Fruit fly (Drosophila melanogaster) whole organism, embryonic: Measurements from ENCODE around the gene mRRF1.

Experiments used
- CG10321 ChIP-seq: fragments of 200-800 bp; sonication (Bioruptor generic); IDR thresholded peaks from 2 replicates; pipeline ENCODE4 v1.3.6; 2022; ENCODE audit warnings: missing biosample characterization, missing genetic modification characterization
- CG10959 ChIP-seq: fragments of 200-800 bp; sonication (Bioruptor generic); IDR thresholded peaks from 2 replicates; pipeline ENCODE4 v1.3.6; 2022; ENCODE audit warnings: missing biosample characterization, missing genetic modification characterization
- CG11247 ChIP-seq: fragments of 200-800 bp; sonication (Bioruptor generic); IDR thresholded peaks from 2 replicates; pipeline ENCODE4 v1.3.6; 2022; ENCODE audit warnings: missing biosample characterization, missing genetic modification characterization
- CG14860 ChIP-seq: fragments of 200-800 bp; sonication (Bioruptor generic); IDR thresholded peaks from 3 replicates; pipeline ENCODE4 v1.3.6; 2022; ENCODE audit warnings: missing biosample characterization, missing genetic modification characterization; ENCODE audit not compliant: partially characterized antibody
- CG1529 ChIP-seq: fragments of 200-800 bp; sonication (Bioruptor generic); optimal IDR thresholded peaks from 3 replicates; lab custom pipeline; 2018; ENCODE audit warnings: missing biosample characterization, missing genetic modification characterization
- CG16813 ChIP-seq: fragments of 200-800 bp; sonication (Bioruptor generic); IDR thresholded peaks from 3 replicates; pipeline ENCODE4 v1.3.6; 2022; ENCODE audit warnings: missing biosample characterization, missing genetic modification characterization; ENCODE audit not compliant: partially characterized antibody
- CG16863 ChIP-seq: fragments of 200-800 bp; sonication (Bioruptor generic); optimal IDR thresholded peaks from 3 replicates; lab custom pipeline; 2016; ENCODE audit warnings: missing biosample characterization, missing genetic modification characterization
- CG18764 ChIP-seq: fragments of 200-800 bp; sonication (Bioruptor generic); optimal IDR thresholded peaks from 3 replicates; lab custom pipeline; 2016; ENCODE audit warnings: missing biosample characterization, missing genetic modification characterization
- CG31224 ChIP-seq: fragments of 200-800 bp; sonication (Bioruptor generic); IDR thresholded peaks from 2 replicates; pipeline ENCODE4 v1.3.6; 2022; ENCODE audit warnings: missing biosample characterization, missing genetic modification characterization
- CG42726 ChIP-seq: fragments of 200-800 bp; sonication (Bioruptor generic); IDR thresholded peaks from 2 replicates; pipeline ENCODE4 v1.3.6; 2022; ENCODE audit warnings: missing biosample characterization, missing genetic modification characterization; ENCODE audit not compliant: partially characterized antibody
- CG4854 ChIP-seq: fragments of 200-800 bp; sonication (Bioruptor generic); optimal IDR thresholded peaks from 2 replicates; lab custom pipeline; 2016; ENCODE audit warnings: missing biosample characterization, missing genetic modification characterization, inconsistent platforms
- CG6175 ChIP-seq: fragments of 200-800 bp; sonication (Bioruptor generic); IDR thresholded peaks from 3 replicates; pipeline ENCODE4 v1.3.6; 2022; ENCODE audit warnings: missing biosample characterization, missing genetic modification characterization
- CG6689 ChIP-seq: fragments of 200-800 bp; sonication (Bioruptor generic); IDR thresholded peaks from 2 replicates; pipeline ENCODE4 v1.3.6; 2022; ENCODE audit warnings: missing biosample characterization, missing genetic modification characterization
- CG7271 ChIP-seq: fragments of 200-800 bp; sonication (Bioruptor generic); optimal IDR thresholded peaks from 2 replicates; lab custom pipeline; 2018; ENCODE audit warnings: missing biosample characterization, mild to moderate bottlenecking, missing genetic modification characterization, moderate library complexity
- CG9817 ChIP-seq: fragments of 200-800 bp; sonication (Bioruptor generic); optimal IDR thresholded peaks from 2 replicates; lab custom pipeline; 2018; ENCODE audit warnings: missing biosample characterization, mild to moderate bottlenecking, missing genetic modification characterization, moderate library complexity
- CHES-1-like ChIP-seq: fragments of 200-800 bp; sonication (Bioruptor generic); optimal IDR thresholded peaks from 2 replicates; lab custom pipeline; 2016; ENCODE audit warnings: missing biosample characterization, missing genetic modification characterization
- CkIIα-i1 ChIP-seq: fragments of 200-800 bp; sonication (Bioruptor generic); IDR thresholded peaks from 2 replicates; pipeline ENCODE4 v1.3.6; 2022; ENCODE audit warnings: missing biosample characterization, missing genetic modification characterization
- Dad ChIP-seq: fragments of 200-800 bp; sonication (Bioruptor generic); optimal IDR thresholded peaks from 3 replicates; lab custom pipeline; 2016; ENCODE audit warnings: missing biosample characterization, missing genetic modification characterization
- Dfd ChIP-seq, 2 experiments: fragments of >200 bp; optimal IDR thresholded peaks; 2 replicates each; lab custom pipeline; 2017; ENCODE audit warnings: missing biosample characterization in 2 of 2, missing genetic modification characterization in 2 of 2
- Dll ChIP-seq: fragments of 200-800 bp; sonication (Bioruptor generic); IDR thresholded peaks from 4 replicates; pipeline ENCODE4 v1.3.6; 2022; ENCODE audit warnings: missing biosample characterization, missing genetic modification characterization; ENCODE audit not compliant: partially characterized antibody
- Dp ChIP-seq: fragments of 200-800 bp; sonication (Bioruptor generic); optimal IDR thresholded peaks from 2 replicates; lab custom pipeline; 2018; ENCODE audit warnings: missing biosample characterization, mild to moderate bottlenecking, missing genetic modification characterization, moderate library complexity
- ERR ChIP-seq: fragments of 200-800 bp; sonication (Bioruptor generic); optimal IDR thresholded peaks from 2 replicates; lab custom pipeline; 2016; ENCODE audit warnings: missing biosample characterization, missing genetic modification characterization
- Hand ChIP-seq: fragments of 200-800 bp; sonication (Bioruptor generic); optimal IDR thresholded peaks from 2 replicates; lab custom pipeline; 2017; ENCODE audit warnings: mild to moderate bottlenecking, missing biosample characterization, missing genetic modification reagents, missing genetic modification characterization
- Hmx ChIP-seq: fragments of 200-800 bp; sonication (Bioruptor generic); optimal IDR thresholded peaks from 2 replicates; lab custom pipeline; 2016; ENCODE audit warnings: missing biosample characterization, missing genetic modification characterization
- Hr51 ChIP-seq, 2 experiments: fragments of 200-800 bp; sonication (Bioruptor generic); optimal IDR thresholded peaks; 2 replicates in 1 of 2; 3 replicates in 1 of 2; lab custom pipeline; 2016 to 2018; ENCODE audit warnings: missing biosample characterization in 2 of 2, missing genetic modification characterization in 2 of 2, mild to moderate bottlenecking in 1 of 2, moderate library complexity in 1 of 2
- Med ChIP-seq: fragments of 200-800 bp; sonication (Bioruptor generic); peaks from one replicate; lab custom pipeline; 2016; ENCODE audit warnings: missing biosample characterization, missing genetic modification characterization, mild to moderate bottlenecking, inconsistent platforms, moderate library complexity
- Mes4 ChIP-seq: fragments of 200-800 bp; sonication (Bioruptor generic); optimal IDR thresholded peaks from 2 replicates; lab custom pipeline; 2016; ENCODE audit warnings: missing biosample characterization, missing genetic modification characterization
- NC2β ChIP-seq: fragments of 200-800 bp; sonication (Bioruptor generic); optimal IDR thresholded peaks from 2 replicates; lab custom pipeline; 2016; ENCODE audit warnings: missing biosample characterization, missing genetic modification characterization
- NFAT ChIP-seq: fragments of 200-800 bp; sonication (Bioruptor generic); IDR thresholded peaks from 2 replicates; pipeline ENCODE4 v1.3.6; 2022; ENCODE audit warnings: missing biosample characterization, missing genetic modification characterization
- ato ChIP-seq: fragments of 200-800 bp; sonication (Bioruptor generic); IDR thresholded peaks from 2 replicates; pipeline ENCODE4 v1.3.6; 2022; ENCODE audit warnings: missing biosample characterization, missing genetic modification characterization; ENCODE audit not compliant: partially characterized antibody
- cas ChIP-seq: fragments of 200-800 bp; sonication (Bioruptor generic); IDR thresholded peaks from 2 replicates; pipeline ENCODE4 v1.3.6; 2022; ENCODE audit warnings: missing biosample characterization, missing genetic modification characterization
- caup ChIP-seq: fragments of 200-800 bp; sonication (Bioruptor generic); optimal IDR thresholded peaks from 3 replicates; lab custom pipeline; 2017; ENCODE audit warnings: missing biosample characterization, mild to moderate bottlenecking, missing genetic modification characterization, moderate library complexity; ENCODE audit not compliant: severe bottlenecking
- dan ChIP-seq: fragments of 200-800 bp; sonication (Bioruptor generic); IDR thresholded peaks from 2 replicates; pipeline ENCODE4 v1.3.6; 2022; ENCODE audit warnings: missing biosample characterization, missing genetic modification characterization
- danr ChIP-seq: fragments of 200-800 bp; sonication (Bioruptor generic); IDR thresholded peaks from 2 replicates; pipeline ENCODE4 v1.3.6; 2022; ENCODE audit warnings: missing biosample characterization, missing genetic modification characterization
- emc ChIP-seq: fragments of 200-800 bp; sonication (Bioruptor generic); optimal IDR thresholded peaks from 2 replicates; lab custom pipeline; 2016; ENCODE audit warnings: missing biosample characterization, missing genetic modification characterization
- fd3F ChIP-seq: fragments of 200-800 bp; sonication (Bioruptor generic); optimal IDR thresholded peaks from 2 replicates; lab custom pipeline; 2018; ENCODE audit warnings: missing biosample characterization, mild to moderate bottlenecking, missing genetic modification characterization, moderate library complexity
- fru ChIP-seq: fragments of >200 bp; optimal IDR thresholded peaks from 2 replicates; lab custom pipeline; 2017
- grau ChIP-seq: fragments of 200-800 bp; optimal IDR thresholded peaks from 3 replicates; lab custom pipeline; 2019; ENCODE audit warnings: missing biosample characterization, mild to moderate bottlenecking, missing genetic modification characterization, moderate library complexity
- hth ChIP-seq: fragments of >200 bp; optimal IDR thresholded peaks from 2 replicates; lab custom pipeline; 2017; ENCODE audit warnings: inconsistent platforms
- jing ChIP-seq: fragments of 200-800 bp; sonication (Bioruptor generic); optimal IDR thresholded peaks from 2 replicates; lab custom pipeline; 2018; ENCODE audit warnings: missing biosample characterization, mild to moderate bottlenecking, missing genetic modification characterization
- ken ChIP-seq: fragments of 200-800 bp; sonication (Bioruptor generic); IDR thresholded peaks from 3 replicates; pipeline ENCODE4 v1.3.6; 2022; ENCODE audit warnings: missing biosample characterization, missing genetic modification characterization
- lola ChIP-seq, 3 experiments: fragments of >200 bp in 2 of 3; fragments of 200-800 bp in 1 of 3; sonication (Bioruptor generic) in 1 of 3; optimal IDR thresholded peaks; 2 replicates each; lab custom pipeline; 2017 to 2019; ENCODE audit warnings: missing biosample characterization in 3 of 3, missing genetic modification characterization in 3 of 3, mild to moderate bottlenecking in 1 of 3, moderate library complexity in 1 of 3
- pho ChIP-seq: fragments of 200-800 bp; sonication (Bioruptor generic); optimal IDR thresholded peaks from 2 replicates; lab custom pipeline; 2016; ENCODE audit warnings: missing biosample characterization, missing genetic modification characterization
- prd ChIP-seq, 3 experiments: fragments of >200 bp in 2 of 3; fragments of 200-800 bp in 1 of 3; sonication (Bioruptor generic) in 1 of 3; optimal IDR thresholded peaks in 2 of 3; IDR thresholded peaks in 1 of 3; 2 replicates in 2 of 3; 3 replicates in 1 of 3; pipeline versions ENCODE4 v1.3.6 to Lab custom; 2017 to 2022; ENCODE audit warnings: missing biosample characterization in 1 of 3, missing genetic modification characterization in 1 of 3
- repo ChIP-seq: fragments of 200-800 bp; sonication (Bioruptor generic); optimal IDR thresholded peaks from 2 replicates; lab custom pipeline; 2016; ENCODE audit warnings: missing biosample characterization, missing genetic modification characterization
- sc ChIP-seq, 3 experiments: fragments of >200 bp in 2 of 3; fragments of 200-800 bp in 1 of 3; sonication (Bioruptor generic) in 1 of 3; optimal IDR thresholded peaks; 2 replicates in 2 of 3; 3 replicates in 1 of 3; lab custom pipeline; 2017; ENCODE audit warnings: mild to moderate bottlenecking in 1 of 3, missing biosample characterization in 1 of 3, missing genetic modification characterization in 1 of 3, missing genetic modification reagents in 1 of 3
- sim ChIP-seq: fragments of 200-800 bp; sonication (Bioruptor generic); IDR thresholded peaks from 2 replicates; pipeline ENCODE4 v1.3.6; 2022; ENCODE audit warnings: missing biosample characterization, missing genetic modification characterization
- slou ChIP-seq: fragments of 200-800 bp; sonication (Bioruptor generic); optimal IDR thresholded peaks from 3 replicates; lab custom pipeline; 2016; ENCODE audit warnings: missing biosample characterization, missing genetic modification characterization
- tup ChIP-seq: fragments of 200-800 bp; sonication (Bioruptor generic); optimal IDR thresholded peaks from 2 replicates; lab custom pipeline; 2016; ENCODE audit warnings: missing biosample characterization, mild to moderate bottlenecking, missing genetic modification characterization, moderate library complexity
- vnd ChIP-seq: fragments of 200-800 bp; sonication (Bioruptor generic); IDR thresholded peaks from 3 replicates; pipeline ENCODE4 v1.3.6; 2022; ENCODE audit warnings: missing biosample characterization, missing genetic modification characterization; ENCODE audit not compliant: partially characterized antibody

Gene mRRF1

DNA sequence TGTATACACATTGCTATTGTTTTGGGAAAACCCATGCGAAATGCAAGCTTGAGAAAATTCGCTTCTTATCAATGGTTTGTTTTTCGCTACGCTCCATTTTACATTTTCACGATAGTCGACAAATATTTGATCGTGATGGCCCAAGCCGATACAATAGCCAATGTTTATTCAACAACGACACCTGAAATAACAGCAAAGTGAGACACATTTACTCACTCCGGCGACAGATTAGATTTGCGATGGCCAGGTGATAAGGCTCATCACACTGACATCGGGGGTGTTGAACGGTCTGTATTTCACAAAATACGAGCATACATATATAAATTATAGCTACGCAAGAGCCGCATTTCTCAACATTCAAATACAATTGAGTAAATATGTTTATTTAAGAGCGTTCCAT lies 33.0 kb downstream of the mRRF1 start (continued):
- TF ChIP-seq CG10959 (peak; percentile 32; the same call in 1 of the 2 replicates), Hmx (no peak), CHES-1-like (GFP tag; lab: Kevin White, UChicago) (peak; percentile 9), slou (no peak), sc (optimal IDR thresholded peaks at IDR 0.05; lab: Kevin White, UChicago) (no peak), sc (GFP tag; optimal IDR thresholded peaks at IDR 0.05; lab: Kevin White, UChicago) (peak; percentile 28), CG18764 (GFP tag; lab: Kevin White, UChicago) (peak; percentile 48), jing (GFP tag; lab: Kevin White, UChicago) (no peak), CG31224 (no peak), Dfd (GFP tag; optimal IDR thresholded peaks at IDR 0.05; lab: Kevin White, UChicago) (no peak), caup (peak; percentile 82), dan (GFP tag; lab: Robert Waterston, UW) (no peak), Hr51 (GFP tag; optimal IDR thresholded peaks at IDR 0.05; lab: Kevin White, UChicago) (peak in 1 of 2 experiments; percentile 30), hth (lab: Kevin White, UChicago) (no peak), NC2β (GFP tag; lab: Kevin White, UChicago) (peak; percentile 9), CG16863 (no peak), tup (GFP tag; lab: Kevin White, UChicago) (peak; percentile 36), ken (GFP tag; lab: Robert Waterston, UW) (no peak), CG6689 (GFP tag; lab: Robert Waterston, UW) (no peak), CG14860 (GFP tag; lab: Robert Waterston, UW) (no peak), repo (GFP tag; lab: Kevin White, UChicago) (peak; percentile 41), grau (tag; lab: Kevin White, UChicago) (peak; percentile 21), CG6175 (GFP tag; lab: Robert Waterston, UW) (no peak), lola (GFP tag; optimal IDR thresholded peaks at IDR 0.05; lab: Kevin White, UChicago) (no peak), ato (GFP tag; lab: Robert Waterston, UW) (no peak), CG42726 (GFP tag; lab: Robert Waterston, UW) (no peak), prd (optimal IDR thresholded peaks at IDR 0.05; lab: Kevin White, UChicago) (no peak), prd (GFP tag; IDR thresholded peaks at IDR 0.05; lab: Robert Waterston, UW) (no peak), sim (no peak), CG11247 (GFP tag; lab: Robert Waterston, UW) (no peak), fru (lab: Kevin White, UChicago) (no peak), Mes4 (GFP tag; lab: Kevin White, UChicago) (no peak), Dad (GFP tag; lab: Kevin White, UChicago) (peak; percentile 59), danr (GFP tag; lab: Robert Waterston, UW) (no peak), CG4854 (GFP tag; lab: Kevin White, UChicago) (peak; percentile 66), CkIIα-i1 (GFP tag; lab: Robert Waterston, UW) (no peak), CG16813 (no peak), fd3F (GFP tag; lab: Kevin White, UChicago) (peak; percentile 50), ERR (GFP tag; lab: Kevin White, UChicago) (peak; percentile 49), NFAT (no peak), emc (peak; percentile 10), Med (GFP tag; lab: Kevin White, UChicago) (peak; percentile 92), Dp (GFP tag; lab: Kevin White, UChicago) (no peak), CG9817 (tag; lab: Kevin White, UChicago) (peak; percentile 35), CG1529 (no peak), pho (peak; percentile 43), CG7271 (tag; lab: Kevin White, UChicago) (peak; percentile 28), vnd (GFP tag; lab: Robert Waterston, UW) (no peak), CG10321 (no peak), cas (GFP tag; lab: Robert Waterston, UW) (peak; percentile 64; the same call in 1 of the 2 replicates), Dll (GFP tag; lab: Robert Waterston, UW) (no peak), Hand (peak; percentile 3)
